Fruit fly (Drosophila melanogaster): ENCODE data around the gene CG17378.

Gene CG17378

dm6 chr2L:6751037-6751436, 22.8 kb upstream of the CG17378 start (continued):
- TF ChIP-seq mam (GFP tag; optimal IDR thresholded peaks at IDR 0.05) (no peak), gcm2 (GFP tag; optimal IDR thresholded peaks at IDR 0.05) (no peak), cas (GFP tag; IDR thresholded peaks at IDR 0.05) (0 out of 2 replicates have a peak, but pooled peaks have one; percentile 26), CG9932 (GFP tag; IDR thresholded peaks at IDR 0.05) (peak; percentile 30; the same call in 1 of the 2 replicates), Lhr (GFP tag; optimal IDR thresholded peaks at IDR 0.05) (no peak), Scr (GFP tag; IDR thresholded peaks at IDR 0.05; ENCODE audit: partially characterized antibody) (no peak), CG6175 (GFP tag; IDR thresholded peaks at IDR 0.05) (peak; percentile 92), sd (tag; optimal IDR thresholded peaks at IDR 0.05) (peak; percentile 29), Tbp (GFP tag; optimal IDR thresholded peaks at IDR 0.05) (no peak), sens (GFP tag) (no peak), croc (GFP tag; conservative IDR thresholded peaks at IDR 0.05) (no peak), crol (GFP tag; IDR thresholded peaks at IDR 0.05) (peak; percentile 71)

dm6 chr2L:6759528-6759927, 14.3 kb upstream of the CG17378 start, which contains the start of gene CG11322:
Gene CG11322, minus strand, starts transcription at chr2L:6759628.
- no peak for TF ChIP-seq CG12071 (GFP tag; optimal IDR thresholded peaks at IDR 0.05)
- no peak for TF ChIP-seq sna (GFP tag; IDR thresholded peaks at IDR 0.05; ENCODE audit: partially characterized antibody)
- no peak for TF ChIP-seq CG34376 (GFP tag; optimal IDR thresholded peaks at IDR 0.05)

DNA sequence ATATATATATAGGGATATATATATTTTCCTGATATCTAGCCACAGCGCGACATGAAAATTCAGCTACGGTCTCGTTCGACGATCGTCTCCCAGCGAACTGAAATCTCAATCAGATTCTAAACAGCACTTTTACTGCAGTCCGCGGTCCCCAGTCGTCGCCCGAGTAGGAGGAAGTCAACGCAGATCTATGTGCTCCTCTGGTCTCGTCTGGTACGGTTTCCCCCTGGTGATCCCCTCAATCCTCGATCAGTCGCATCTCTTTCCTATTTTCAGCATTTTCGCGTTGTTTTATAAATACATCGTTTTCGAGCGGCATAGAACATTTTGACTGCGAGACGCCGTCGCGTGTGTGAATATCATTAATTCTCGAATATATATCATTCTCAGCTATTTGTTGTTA, 1.2 kb upstream of the CG17378 start, which contains the start of gene LUBEL:
Gene LUBEL, minus strand, starts transcription at position 101 of the 400 bp plus-strand sequence.
- TF ChIP-seq cato (GFP tag; optimal IDR thresholded peaks at IDR 0.05; ENCODE audit: borderline replicate concordance) = no peak
- no peak for TF ChIP-seq CG14860 (GFP tag; IDR thresholded peaks at IDR 0.05; ENCODE audit: partially characterized antibody)
- TF ChIP-seq Myb (GFP tag; optimal IDR thresholded peaks at IDR 0.05) = no peak
- no peak for TF ChIP-seq CG17568 (GFP tag; optimal IDR thresholded peaks at IDR 0.05)
- TF ChIP-seq CG4404 (GFP tag; IDR thresholded peaks at IDR 0.05) = no peak
- no peak for TF ChIP-seq CG34376 (GFP tag; optimal IDR thresholded peaks at IDR 0.05)
- TF ChIP-seq lilli (GFP tag; optimal IDR thresholded peaks at IDR 0.05) = no peak
- peak; percentile 86 for TF ChIP-seq CG12769 (tag; optimal IDR thresholded peaks at IDR 0.05)
- peak; percentile 36; the same call in 1 of the 2 replicates for TF ChIP-seq crol (GFP tag; IDR thresholded peaks at IDR 0.05)
- no peak for TF ChIP-seq CG16813 (GFP tag; IDR thresholded peaks at IDR 0.05; ENCODE audit: partially characterized antibody)
- peak; percentile 21 for TF ChIP-seq sd (tag; optimal IDR thresholded peaks at IDR 0.05)
- TF ChIP-seq CG17328 (GFP tag; IDR thresholded peaks at IDR 0.05) = no peak
- peak; percentile 29 for TF ChIP-seq CG10543 (GFP tag; optimal IDR thresholded peaks at IDR 0.05)
- no peak for TF ChIP-seq CG18262 (tag; optimal IDR thresholded peaks at IDR 0.05)
- TF ChIP-seq Ptx1 (GFP tag; IDR thresholded peaks at IDR 0.05) = no peak
- no peak for TF ChIP-seq CG2116 (GFP tag; optimal IDR thresholded peaks at IDR 0.05)

DNA sequence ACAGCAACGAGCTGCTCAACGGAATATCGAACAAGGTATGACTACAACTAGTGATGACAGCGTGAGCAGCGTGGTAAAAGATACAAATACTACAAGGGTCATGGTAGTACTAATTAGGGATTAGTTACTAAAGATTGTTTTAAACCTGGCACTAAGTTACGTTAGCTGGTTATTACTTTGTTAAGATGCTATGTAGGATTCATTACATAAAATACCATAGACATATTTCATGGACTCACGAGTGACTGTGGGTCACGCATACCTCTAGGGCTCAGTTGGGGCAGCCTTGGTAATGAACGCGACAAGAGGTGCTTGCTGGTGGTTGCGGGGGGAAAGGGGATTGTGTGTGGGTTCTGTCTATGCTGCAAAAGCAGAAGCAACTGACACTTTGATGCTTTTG, 1.0 kb downstream of the CG17378 start:
- TF ChIP-seq ssp (GFP tag; IDR thresholded peaks at IDR 0.05) (0 out of 2 replicates have a peak, but pooled peaks have one; percentile 12), sima (GFP tag; optimal IDR thresholded peaks at IDR 0.05) (no peak), CG10147 (GFP tag; optimal IDR thresholded peaks at IDR 0.05) (no peak), CG1529 (GFP tag; optimal IDR thresholded peaks at IDR 0.05) (no peak), CG3281 (GFP tag; optimal IDR thresholded peaks at IDR 0.05) (no peak), Max (GFP tag; optimal IDR thresholded peaks at IDR 0.05) (no peak), sens (GFP tag) (no peak), crol (GFP tag; IDR thresholded peaks at IDR 0.05) (peak; percentile 62), CG3847 (GFP tag; IDR thresholded peaks at IDR 0.05) (0 out of 2 replicates have a peak, but pooled peaks have one; percentile 15), CG16813 (GFP tag; IDR thresholded peaks at IDR 0.05; ENCODE audit: partially characterized antibody) (peak; percentile 55; the same call in 2 of the 3 replicates), BEAF-32 (GFP tag; optimal IDR thresholded peaks at IDR 0.05) (peak; percentile 53), sr (GFP tag; IDR thresholded peaks at IDR 0.05) (0 out of 3 replicates have a peak, but pooled peaks have one; percentile 34), CG2129 (GFP tag; IDR thresholded peaks at IDR 0.05; ENCODE audit: partially characterized antibody) (peak; percentile 28; the same call in 1 of the 2 replicates), sob (GFP tag; IDR thresholded peaks at IDR 0.05) (0 out of 2 replicates have a peak, but pooled peaks have one; percentile 18), prd (optimal IDR thresholded peaks at IDR 0.05) (no peak), prd (GFP tag; IDR thresholded peaks at IDR 0.05) (peak; percentile 34; the same call in 1 of the 3 replicates), knrl (GFP tag; IDR thresholded peaks at IDR 0.05; ENCODE audit: partially characterized antibody) (peak; percentile 60; the same call in 2 of the 3 replicates), kah (GFP tag; optimal IDR thresholded peaks at IDR 0.05) (no peak), hth (optimal IDR thresholded peaks at IDR 0.05) (no peak), usp (GFP tag; optimal IDR thresholded peaks at IDR 0.05) (no peak), CG15011 (GFP tag; optimal IDR thresholded peaks at IDR 0.05) (no peak)
